Worm (Caenorhabditis elegans): ENCODE results near the gene F21A3.4.
A peak's percentile ranks its signal among the peaks of the same experiment; 100 is the strongest.

F21A3.4 gene

DNA sequence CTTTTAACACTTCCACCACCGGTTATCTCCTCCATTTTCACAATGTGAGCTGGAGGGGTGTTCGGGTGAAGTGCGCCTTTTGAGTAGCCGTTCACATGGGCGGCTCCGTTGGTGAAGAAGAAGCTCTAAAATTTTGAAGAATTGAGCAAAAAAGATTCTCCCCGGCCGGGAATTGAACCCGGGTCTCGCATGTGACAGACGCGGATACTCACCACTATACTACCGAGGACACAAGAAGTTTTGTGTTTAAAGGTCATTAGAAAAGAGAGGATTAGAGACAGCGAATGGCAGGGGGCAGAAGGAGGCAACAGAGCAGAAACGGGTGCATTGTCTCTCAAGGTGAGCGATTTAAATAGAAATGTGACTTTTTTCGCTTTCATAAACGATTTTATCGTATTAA, 15.2 kb downstream of the F21A3.4 start (continued):
- TF ChIP-seq hlh-11 (tag; optimal IDR thresholded peaks at IDR 0.05): peak; percentile 43
- TF ChIP-seq dmd-8 (GFP tag; IDR thresholded peaks at IDR 0.05): peak; percentile 91
- TF ChIP-seq daf-16 (GFP tag; optimal IDR thresholded peaks at IDR 0.05): peak in 1 of 2 experiments; percentile 28
- peak; percentile 32 for TF ChIP-seq daf-16 (tag; optimal IDR thresholded peaks at IDR 0.05)
- TF ChIP-seq ctbp-1 (GFP tag; IDR thresholded peaks at IDR 0.05): 0 out of 2 replicates have a peak, but pooled peaks have one; percentile 26
- TF ChIP-seq F26F4.8 (GFP tag; conservative IDR thresholded peaks at IDR 0.05): peak; percentile 87
- TF ChIP-seq arid-1 (GFP tag; conservative IDR thresholded peaks at IDR 0.05): peak; percentile 73
- TF ChIP-seq ceh-44 (GFP tag; IDR thresholded peaks at IDR 0.05): 0 out of 2 replicates have a peak, but pooled peaks have one; percentile 29
- TF ChIP-seq ztf-11 (tag; optimal IDR thresholded peaks at IDR 0.05): no peak
- TF ChIP-seq ces-1 (GFP tag; optimal IDR thresholded peaks at IDR 0.05): no peak
- TF ChIP-seq spr-3 (GFP tag; optimal IDR thresholded peaks at IDR 0.05): peak; percentile 53
- no peak for TF ChIP-seq ceh-82 (tag; optimal IDR thresholded peaks at IDR 0.05)
- TF ChIP-seq zag-1 (tag; optimal IDR thresholded peaks at IDR 0.05): no peak
- no peak for TF ChIP-seq nhr-111 (GFP tag; optimal IDR thresholded peaks at IDR 0.05)
- no peak for TF ChIP-seq lin-15B (tag; optimal IDR thresholded peaks at IDR 0.05)
- TF ChIP-seq set-16 (GFP tag; IDR thresholded peaks at IDR 0.05): 0 out of 2 replicates have a peak, but pooled peaks have one; percentile 33
- peak; percentile 98 for TF ChIP-seq aha-1 (tag)
- peak; percentile 47 for TF ChIP-seq Y5F2A.4 (GFP tag; optimal IDR thresholded peaks at IDR 0.05)
- peak; percentile 54 for TF ChIP-seq nhr-102 (tag; optimal IDR thresholded peaks at IDR 0.05)
- peak; percentile 52 for TF ChIP-seq unc-130 (GFP tag; optimal IDR thresholded peaks at IDR 0.05)
- TF ChIP-seq zfp-3 (GFP tag; conservative IDR thresholded peaks at IDR 0.05): no peak
- no peak for TF ChIP-seq nhr-25 (tag; optimal IDR thresholded peaks at IDR 0.05; ENCODE audit: borderline replicate concordance, insufficient read depth)
- peak; percentile 81 for TF ChIP-seq tra-1 (GFP tag; IDR thresholded peaks at IDR 0.05)
- TF ChIP-seq lin-39 (tag; optimal IDR thresholded peaks at IDR 0.05): no peak
- peak; percentile 9 for TF ChIP-seq nhr-28 (tag; optimal IDR thresholded peaks at IDR 0.05)
- TF ChIP-seq pha-4 (GFP tag; IDR thresholded peaks at IDR 0.05): peak; percentile 90
- no peak for TF ChIP-seq pha-4 (tag; optimal IDR thresholded peaks at IDR 0.05)
- TF ChIP-seq snpc-4 (tag; optimal IDR thresholded peaks at IDR 0.05): no peak
- peak; percentile 89 for TF ChIP-seq lim-7 (GFP tag; IDR thresholded peaks at IDR 0.05)
- peak; percentile 84 for TF ChIP-seq D1046.2 (GFP tag; IDR thresholded peaks at IDR 0.05)
- TF ChIP-seq daf-8 (GFP tag; IDR thresholded peaks at IDR 0.05): 0 out of 2 replicates have a peak, but pooled peaks have one; percentile 40
- TF ChIP-seq pqm-1 (tag; optimal IDR thresholded peaks at IDR 0.05): no peak
- TF ChIP-seq lsy-2 (tag; optimal IDR thresholded peaks at IDR 0.05): peak in 1 of 2 experiments; percentile 27
- peak in 1 of 2 experiments; percentile 35 for TF ChIP-seq hif-1 (tag; optimal IDR thresholded peaks at IDR 0.05)
- TF ChIP-seq fos-1 (tag; optimal IDR thresholded peaks at IDR 0.05): no peak
- TF ChIP-seq vab-7 (GFP tag; IDR thresholded peaks at IDR 0.05): peak; percentile 69; the same call in 1 of the 2 replicates
- no peak for TF ChIP-seq zip-2 (tag; optimal IDR thresholded peaks at IDR 0.05)
- TF ChIP-seq lin-38 (GFP tag; IDR thresholded peaks at IDR 0.05): peak; percentile 71
- peak; percentile 73 for TF ChIP-seq sdz-12 (GFP tag; optimal IDR thresholded peaks at IDR 0.05)
- TF ChIP-seq Y75B8A.6 (GFP tag; IDR thresholded peaks at IDR 0.05): 0 out of 2 replicates have a peak, but pooled peaks have one; percentile 60
- no peak for TF ChIP-seq egl-27 (tag; optimal IDR thresholded peaks at IDR 0.05)
- no peak for TF ChIP-seq nhr-10 (tag; optimal IDR thresholded peaks at IDR 0.05)
- peak; percentile 82 for TF ChIP-seq madf-9 (GFP tag; conservative IDR thresholded peaks at IDR 0.05)
- TF ChIP-seq ZK546.5 (tag; optimal IDR thresholded peaks at IDR 0.05): no peak
- peak; percentile 60; the same call in 1 of the 2 replicates for TF ChIP-seq T26A8.4 (GFP tag; IDR thresholded peaks at IDR 0.05)
- TF ChIP-seq dmd-6 (GFP tag; IDR thresholded peaks at IDR 0.05): peak; percentile 40; the same call in 1 of the 2 replicates
- peak; percentile 56; the same call in 1 of the 2 replicates for TF ChIP-seq nhr-42 (GFP tag; IDR thresholded peaks at IDR 0.05)
- no peak for TF ChIP-seq saeg-2 (GFP tag; IDR thresholded peaks at IDR 0.05)
- TF ChIP-seq mxl-3 (GFP tag; optimal IDR thresholded peaks at IDR 0.05): peak; percentile 50
- TF ChIP-seq lin-1 (GFP tag; IDR thresholded peaks at IDR 0.05): no peak
- TF ChIP-seq nhr-237 (tag; optimal IDR thresholded peaks at IDR 0.05): no peak
- peak; percentile 60; the same call in 1 of the 2 replicates for TF ChIP-seq lin-29 (GFP tag; IDR thresholded peaks at IDR 0.05)
